Fruit fly (Drosophila melanogaster): ENCODE data around the gene Ncoa6.
A peak's percentile ranks its signal among the peaks of the same experiment; 100 is the strongest.

The Ncoa6 gene

DNA sequence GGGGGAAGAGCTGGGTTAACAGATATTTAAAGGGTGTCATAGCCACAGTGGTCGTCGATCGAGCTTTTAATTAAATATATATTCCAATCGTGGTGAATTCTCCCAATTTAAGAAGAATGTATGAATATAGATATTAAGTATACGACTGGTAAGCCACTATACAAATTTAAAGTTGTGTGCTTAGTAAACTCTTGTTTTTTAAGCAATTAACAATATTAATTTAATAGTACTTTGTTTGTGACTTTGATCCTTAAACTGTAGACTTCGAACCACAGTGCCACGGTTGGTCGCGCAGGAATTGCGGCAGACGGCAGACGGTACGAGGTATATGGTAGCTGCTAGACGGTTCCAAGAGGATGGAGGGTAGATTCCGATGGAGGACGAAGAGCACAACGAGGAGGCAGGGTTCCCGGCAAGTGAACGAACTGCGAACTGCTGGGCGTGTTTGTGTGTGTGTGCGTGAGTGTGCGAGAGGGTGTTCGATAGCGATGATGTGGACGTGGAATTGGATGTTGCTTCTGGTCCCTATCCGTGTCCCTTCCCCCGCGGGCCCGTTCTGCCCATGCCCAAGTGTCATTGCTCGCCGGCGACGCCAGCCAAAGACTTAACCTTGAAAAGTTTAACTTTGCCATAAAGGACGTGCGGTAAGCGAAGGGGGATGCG lies 38.8 kb downstream of the Ncoa6 start:
- TF ChIP-seq CG32121 (GFP tag; IDR thresholded peaks at IDR 0.05) (no peak), CG8159 (tag; optimal IDR thresholded peaks at IDR 0.05) (peak; percentile 97), CG13204 (GFP tag; optimal IDR thresholded peaks at IDR 0.05) (peak; percentile 91), D1 (tag; optimal IDR thresholded peaks at IDR 0.05) (peak; percentile 94), CG10348 (GFP tag; IDR thresholded peaks at IDR 0.05) (no peak), Pif1A (GFP tag; optimal IDR thresholded peaks at IDR 0.05) (peak; percentile 86), Snoo (tag; optimal IDR thresholded peaks at IDR 0.05) (peak; percentile 88), gl (tag; optimal IDR thresholded peaks at IDR 0.05) (peak; percentile 88), CG9948 (tag; optimal IDR thresholded peaks at IDR 0.05) (peak; percentile 96), CG8301 (tag; optimal IDR thresholded peaks at IDR 0.05) (peak; percentile 74), CG15710 (tag; optimal IDR thresholded peaks at IDR 0.05) (peak; percentile 98), CG14655 (GFP tag; optimal IDR thresholded peaks at IDR 0.05) (peak; percentile 83), CG12605 (GFP tag; IDR thresholded peaks at IDR 0.05) (peak; percentile 76), CG4496 (GFP tag; IDR thresholded peaks at IDR 0.05) (peak; percentile 73), EcR (GFP tag; optimal IDR thresholded peaks at IDR 0.05) (peak; percentile 100), CG34367 (tag; optimal IDR thresholded peaks at IDR 0.05) (peak; percentile 95), Ets98B (GFP tag; IDR thresholded peaks at IDR 0.05) (no peak), rn (GFP tag; IDR thresholded peaks at IDR 0.05) (no peak), CG17806 (tag; optimal IDR thresholded peaks at IDR 0.05) (peak; percentile 95), Pif1B (GFP tag; optimal IDR thresholded peaks at IDR 0.05) (peak; percentile 75)

DNA sequence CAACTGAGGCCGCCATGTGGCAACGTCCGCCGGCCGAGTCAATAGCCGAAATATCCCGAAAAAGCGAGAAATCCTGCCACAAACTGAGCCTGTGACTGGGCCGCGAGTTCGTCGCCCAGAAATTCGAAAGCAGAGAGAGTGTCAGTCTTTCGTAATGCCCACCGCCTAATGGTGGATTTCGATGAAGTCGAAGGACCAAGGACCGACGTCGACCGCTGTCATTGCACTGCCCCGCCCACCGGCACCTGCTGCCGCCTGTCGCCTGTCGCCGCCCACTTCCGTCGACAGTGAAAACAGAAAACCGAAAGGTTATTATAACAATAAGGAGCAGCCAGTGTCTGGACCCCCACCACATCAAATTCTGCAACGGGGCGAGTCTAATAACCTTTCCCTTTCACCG lies 39.9 kb downstream of the Ncoa6 start:
- TF ChIP-seq Pif1A (GFP tag; optimal IDR thresholded peaks at IDR 0.05) (no peak), EcR (GFP tag; optimal IDR thresholded peaks at IDR 0.05) (peak; percentile 73)

dm6 chr2L:5285860-5286259 lies 40.6 kb downstream of the Ncoa6 start:
- TF ChIP-seq CG8301 (tag; optimal IDR thresholded peaks at IDR 0.05) (no peak), CG10348 (GFP tag; IDR thresholded peaks at IDR 0.05) (no peak), Pif1B (GFP tag; optimal IDR thresholded peaks at IDR 0.05) (no peak), CG15710 (tag; optimal IDR thresholded peaks at IDR 0.05) (no peak)

DNA sequence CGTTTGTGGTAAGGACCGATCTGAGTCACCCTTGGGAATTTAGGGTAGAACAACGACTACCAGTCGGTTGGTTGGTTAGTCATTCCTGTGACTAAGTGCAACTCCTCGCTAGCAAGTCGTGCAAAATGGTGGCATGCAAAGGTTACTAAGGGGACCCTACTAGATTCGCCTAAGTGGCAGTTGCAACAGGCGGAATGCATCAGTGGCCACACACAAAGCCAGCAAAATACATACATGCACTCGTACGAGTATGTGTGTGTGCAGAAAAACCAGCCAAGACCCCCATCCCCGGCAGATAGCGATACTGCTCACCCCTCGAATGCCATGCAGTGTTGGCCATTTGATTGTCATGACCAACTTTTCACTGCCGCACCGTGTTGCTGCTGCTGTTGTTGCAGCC lies 41.7 kb downstream of the Ncoa6 start:
- TF ChIP-seq CG4496 (GFP tag; IDR thresholded peaks at IDR 0.05) (0 out of 3 replicates have a peak, but pooled peaks have one; percentile 27), CG15710 (tag; optimal IDR thresholded peaks at IDR 0.05) (no peak), EcR (GFP tag; optimal IDR thresholded peaks at IDR 0.05) (peak; percentile 65), CG14655 (GFP tag; optimal IDR thresholded peaks at IDR 0.05) (no peak), CG8159 (tag; optimal IDR thresholded peaks at IDR 0.05) (no peak), CG32121 (GFP tag; IDR thresholded peaks at IDR 0.05) (0 out of 2 replicates have a peak, but pooled peaks have one; percentile 10)

DNA sequence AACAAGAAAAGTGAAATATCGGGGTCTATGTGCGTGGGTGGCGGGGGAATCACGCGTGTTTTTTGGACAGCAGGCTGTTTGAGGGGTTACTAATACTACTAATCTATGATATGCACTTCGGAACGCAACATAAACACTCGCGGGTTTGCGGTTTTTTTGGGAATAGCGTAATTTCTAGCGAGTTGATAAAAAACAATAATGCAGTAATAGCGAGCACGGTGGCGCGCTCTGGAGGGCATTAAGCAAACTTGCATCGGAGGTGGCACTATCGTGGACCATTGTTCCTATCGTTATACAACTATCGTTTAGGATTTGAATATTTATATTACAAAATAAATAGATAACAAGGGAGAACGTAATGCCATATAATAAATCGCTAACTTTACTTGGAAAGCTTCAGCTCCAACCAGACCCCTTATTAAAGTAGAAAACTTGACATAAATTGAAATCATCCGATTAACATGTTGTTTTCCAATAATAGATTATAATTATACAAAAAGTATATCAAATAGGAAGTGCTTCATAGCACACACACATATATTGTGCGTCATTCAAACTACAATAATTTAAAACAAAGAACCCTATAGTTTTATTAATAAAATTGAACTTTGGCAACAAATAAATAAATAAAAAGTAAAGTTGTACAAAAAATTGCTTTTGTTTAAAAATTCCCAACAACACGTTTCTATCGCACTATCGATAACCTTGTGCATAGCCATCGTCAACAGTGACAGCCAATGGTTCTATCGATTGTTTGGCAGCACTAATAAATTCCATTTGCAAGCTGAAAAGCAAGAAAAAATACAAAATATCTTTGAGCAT lies 48.0 kb downstream of the Ncoa6 start, which contains the start of the genes Nin and Bub1:
Nin (minus strand) TSS at position 240 of the 822 bp plus-strand sequence.
Bub1 (plus strand) TSS at position 557 of the 822 bp plus-strand sequence.
- no peak for TF ChIP-seq CG34367 (tag; optimal IDR thresholded peaks at IDR 0.05)
- no peak for TF ChIP-seq CG14655 (GFP tag; optimal IDR thresholded peaks at IDR 0.05)
- no peak for TF ChIP-seq fd96Ca (GFP tag; IDR thresholded peaks at IDR 0.05)
- no peak for TF ChIP-seq CG8301 (tag; optimal IDR thresholded peaks at IDR 0.05)
- TF ChIP-seq CG15710 (tag; optimal IDR thresholded peaks at IDR 0.05): peak; percentile 27
- no peak for TF ChIP-seq CG12605 (GFP tag; IDR thresholded peaks at IDR 0.05)
- no peak for TF ChIP-seq Pif1B (GFP tag; optimal IDR thresholded peaks at IDR 0.05)
- no peak for TF ChIP-seq CG9948 (tag; optimal IDR thresholded peaks at IDR 0.05)
- TF ChIP-seq rn (GFP tag; IDR thresholded peaks at IDR 0.05): 0 out of 2 replicates have a peak, but pooled peaks have one; percentile 8
- TF ChIP-seq CG32121 (GFP tag; IDR thresholded peaks at IDR 0.05): no peak
- TF ChIP-seq EcR (GFP tag; optimal IDR thresholded peaks at IDR 0.05): no peak
- TF ChIP-seq CG17806 (tag; optimal IDR thresholded peaks at IDR 0.05): no peak
- TF ChIP-seq CG8159 (tag; optimal IDR thresholded peaks at IDR 0.05): no peak
- TF ChIP-seq gl (tag; optimal IDR thresholded peaks at IDR 0.05): peak; percentile 2

- no peak for TF ChIP-seq gl (tag; optimal IDR thresholded peaks at IDR 0.05)
- TF ChIP-seq CG4496 (GFP tag; IDR thresholded peaks at IDR 0.05): no peak
- TF ChIP-seq CG8301 (tag; optimal IDR thresholded peaks at IDR 0.05): no peak
- TF ChIP-seq EcR (GFP tag; optimal IDR thresholded peaks at IDR 0.05): no peak
- TF ChIP-seq fd96Ca (GFP tag; IDR thresholded peaks at IDR 0.05): no peak
- TF ChIP-seq rn (GFP tag; IDR thresholded peaks at IDR 0.05): no peak
- no peak for TF ChIP-seq Pif1A (GFP tag; optimal IDR thresholded peaks at IDR 0.05)
Observed at dm6 chr2L:5277262-5278008, 49.0 kb downstream of the Ncoa6 start.
